Fruit fly (Drosophila melanogaster): ENCODE measurements around the gene sfl.

sfl gene

dm6 chr3L:6589429-6590062 is 94.1 kb downstream of the sfl start, which contains the start of gene jv:
TSS of gene jv (minus strand) at chr3L:6589479.
- no peak for TF ChIP-seq CG17806 (tag; optimal IDR thresholded peaks at IDR 0.05)
- TF ChIP-seq CG4496 (GFP tag; IDR thresholded peaks at IDR 0.05), result 0 out of 3 replicates have a peak, but pooled peaks have one; percentile 45
- TF ChIP-seq fd96Ca (GFP tag; IDR thresholded peaks at IDR 0.05), result 0 out of 3 replicates have a peak, but pooled peaks have one; percentile 8
- TF ChIP-seq Snoo (tag; optimal IDR thresholded peaks at IDR 0.05), result no peak
- TF ChIP-seq CG32121 (GFP tag; IDR thresholded peaks at IDR 0.05), result no peak; the same call in 1 of the 2 replicates
- TF ChIP-seq Ets98B (GFP tag; IDR thresholded peaks at IDR 0.05), result peak; percentile 62
- TF ChIP-seq CG12605 (GFP tag; IDR thresholded peaks at IDR 0.05), result peak; percentile 13; the same call in 1 of the 2 replicates
- no peak for TF ChIP-seq CG15710 (tag; optimal IDR thresholded peaks at IDR 0.05)
- no peak for TF ChIP-seq CG8301 (tag; optimal IDR thresholded peaks at IDR 0.05)
- TF ChIP-seq rn (GFP tag; IDR thresholded peaks at IDR 0.05), result no peak
- no peak for TF ChIP-seq CG8159 (tag; optimal IDR thresholded peaks at IDR 0.05)
- no peak for TF ChIP-seq Pif1A (GFP tag; optimal IDR thresholded peaks at IDR 0.05)
- no peak for TF ChIP-seq gl (tag; optimal IDR thresholded peaks at IDR 0.05)
- no peak for TF ChIP-seq CG10348 (GFP tag; IDR thresholded peaks at IDR 0.05)
- no peak for TF ChIP-seq EcR (GFP tag; optimal IDR thresholded peaks at IDR 0.05)
- TF ChIP-seq CG14655 (GFP tag; optimal IDR thresholded peaks at IDR 0.05), result peak; percentile 47
- no peak for TF ChIP-seq CG13204 (GFP tag; optimal IDR thresholded peaks at IDR 0.05)

Measured in whole organism, pupa.